Worm (Caenorhabditis elegans): ENCODE results near the gene ant-1.1.

DNA sequence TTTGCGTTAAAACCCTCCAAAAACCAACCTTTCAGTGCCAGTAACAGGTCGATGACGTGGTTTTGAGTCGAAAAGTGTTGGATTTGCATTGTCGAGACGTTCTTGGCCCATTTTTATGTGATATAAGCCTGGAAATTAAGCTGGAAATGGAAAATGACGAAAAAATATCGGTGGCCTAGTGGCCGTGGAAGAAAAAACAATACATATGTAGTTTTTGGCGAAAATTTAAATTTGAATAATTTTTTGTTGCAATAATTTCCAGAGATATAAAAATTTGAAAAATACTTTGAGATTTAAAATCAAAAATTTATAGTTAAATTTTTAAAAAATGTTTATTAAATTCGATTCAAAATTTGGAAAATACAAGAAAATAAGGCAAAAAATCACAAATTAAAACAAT, 23.5 kb upstream of the ant-1.1 start, which contains the start of gene ciao-2B:
- TF ChIP-seq hlh-6 (tag; optimal IDR thresholded peaks at IDR 0.05): no peak
- TF ChIP-seq dve-1 (tag; optimal IDR thresholded peaks at IDR 0.05): no peak
